Fruit fly (Drosophila melanogaster) whole organism, pupa: Measurements from ENCODE around the gene CG31960.

Experiments
- CG10348 ChIP-seq: fragments of 200-800 bp; sonication (Bioruptor generic); IDR thresholded peaks from 2 replicates; pipeline ENCODE4 v1.3.6; 2022; ENCODE audit warnings: missing biosample characterization, missing genetic modification characterization
- CG12605 ChIP-seq: fragments of 200-800 bp; sonication (Bioruptor generic); IDR thresholded peaks from 2 replicates; pipeline ENCODE4 v1.3.6; 2022; ENCODE audit warnings: missing biosample characterization, missing genetic modification characterization
- CG13204 ChIP-seq: fragments of 200-800 bp; sonication (Bioruptor generic); optimal IDR thresholded peaks from 2 replicates; lab custom pipeline; 2018; ENCODE audit warnings: missing biosample characterization, mild to moderate bottlenecking, missing genetic modification characterization, moderate library complexity
- CG14655 ChIP-seq: fragments of 200-800 bp; sonication (Bioruptor generic); optimal IDR thresholded peaks from 3 replicates; lab custom pipeline; 2017; ENCODE audit warnings: mild to moderate bottlenecking, missing biosample characterization, missing genetic modification reagents, missing genetic modification characterization
- CG15710 ChIP-seq: fragments of 200-800 bp; sonication (Bioruptor generic); optimal IDR thresholded peaks from 2 replicates; lab custom pipeline; 2018; ENCODE audit warnings: missing biosample characterization, mild to moderate bottlenecking, missing genetic modification characterization, moderate library complexity
- CG17806 ChIP-seq: fragments of 200-800 bp; sonication (Bioruptor generic); optimal IDR thresholded peaks from 2 replicates; lab custom pipeline; 2018; ENCODE audit warnings: missing biosample characterization, mild to moderate bottlenecking, missing genetic modification characterization, moderate library complexity
- CG32121 ChIP-seq: fragments of 200-800 bp; sonication (Bioruptor generic); IDR thresholded peaks from 2 replicates; pipeline ENCODE4 v1.3.6; 2022; ENCODE audit warnings: missing biosample characterization, missing genetic modification characterization
- CG34367 ChIP-seq: fragments of 200-800 bp; sonication (Bioruptor generic); optimal IDR thresholded peaks from 2 replicates; lab custom pipeline; 2018; ENCODE audit warnings: missing biosample characterization, mild to moderate bottlenecking, missing genetic modification characterization
- CG4496 ChIP-seq: fragments of 200-800 bp; sonication (Bioruptor generic); IDR thresholded peaks from 3 replicates; pipeline ENCODE4 v1.3.6; 2022; ENCODE audit warnings: missing biosample characterization, missing genetic modification characterization
- CG8159 ChIP-seq: fragments of 200-800 bp; sonication (Bioruptor generic); optimal IDR thresholded peaks from 3 replicates; lab custom pipeline; 2018; ENCODE audit warnings: missing biosample characterization, mild to moderate bottlenecking, missing genetic modification characterization, moderate library complexity
- CG8301 ChIP-seq: fragments of 200-800 bp; sonication (Bioruptor generic); optimal IDR thresholded peaks from 2 replicates; lab custom pipeline; 2018; ENCODE audit warnings: missing biosample characterization, mild to moderate bottlenecking, missing genetic modification characterization
- CG9948 ChIP-seq: fragments of 200-800 bp; sonication (Bioruptor generic); optimal IDR thresholded peaks from 2 replicates; lab custom pipeline; 2018; ENCODE audit warnings: missing biosample characterization, mild to moderate bottlenecking, missing genetic modification characterization, moderate library complexity
- D1 ChIP-seq: fragments of 200-800 bp; sonication (Bioruptor generic); optimal IDR thresholded peaks from 2 replicates; lab custom pipeline; 2018; ENCODE audit warnings: missing biosample characterization, mild to moderate bottlenecking, missing genetic modification characterization, moderate library complexity
- EcR ChIP-seq: fragments of 200-800 bp; sonication (Bioruptor generic); optimal IDR thresholded peaks from 3 replicates; lab custom pipeline; 2019; ENCODE audit warnings: missing biosample characterization, missing genetic modification characterization, mild to moderate bottlenecking, moderate library complexity, missing genetic modification reagents
- Ets98B ChIP-seq: fragments of 200-800 bp; sonication (Bioruptor generic); IDR thresholded peaks from 2 replicates; pipeline ENCODE4 v1.3.6; 2022; ENCODE audit warnings: missing biosample characterization, missing genetic modification characterization
- Pif1A ChIP-seq: fragments of 200-800 bp; sonication (Bioruptor generic); optimal IDR thresholded peaks from 3 replicates; lab custom pipeline; 2016; ENCODE audit warnings: missing biosample characterization, missing genetic modification characterization
- Pif1B ChIP-seq: fragments of 200-800 bp; sonication (Bioruptor generic); optimal IDR thresholded peaks from 3 replicates; lab custom pipeline; 2016; ENCODE audit warnings: missing biosample characterization, missing genetic modification characterization
- Snoo ChIP-seq: fragments of 200-800 bp; sonication (Bioruptor generic); optimal IDR thresholded peaks from 3 replicates; lab custom pipeline; 2017; ENCODE audit warnings: missing biosample characterization, mild to moderate bottlenecking, missing genetic modification characterization, inconsistent platforms
- fd96Ca ChIP-seq: fragments of 200-800 bp; sonication (Bioruptor generic); IDR thresholded peaks from 3 replicates; pipeline ENCODE4 v1.3.6; 2022; ENCODE audit warnings: missing biosample characterization, missing genetic modification characterization
- gl ChIP-seq: fragments of 200-800 bp; sonication (Bioruptor generic); optimal IDR thresholded peaks from 2 replicates; lab custom pipeline; 2018; ENCODE audit warnings: missing biosample characterization, mild to moderate bottlenecking, missing genetic modification characterization
- rn ChIP-seq: fragments of 200-800 bp; sonication (Bioruptor generic); IDR thresholded peaks from 2 replicates; pipeline ENCODE4 v1.3.6; 2022; ENCODE audit warnings: missing biosample characterization, missing genetic modification characterization

Gene CG31960

dm6 chr2L:3823835-3824234 lies 39.1 kb downstream of the CG31960 start:
- no peak for TF ChIP-seq Ets98B (GFP tag; lab: Robert Waterston, UW)
- no peak for TF ChIP-seq CG8159 (tag; lab: Kevin White, UChicago)
- no peak for TF ChIP-seq CG34367
- no peak for TF ChIP-seq CG9948
- TF ChIP-seq fd96Ca = no peak
- TF ChIP-seq Pif1A (GFP tag; lab: Kevin White, UChicago) = no peak
- TF ChIP-seq CG15710 (tag; lab: Kevin White, UChicago) = no peak
- TF ChIP-seq EcR (GFP tag; lab: Kevin White, UChicago) = no peak
- no peak for TF ChIP-seq D1 (tag; lab: Kevin White, UChicago)
- TF ChIP-seq CG8301 = no peak
- no peak for TF ChIP-seq gl (tag; lab: Kevin White, UChicago)
- no peak for TF ChIP-seq CG12605 (GFP tag; lab: Robert Waterston, UW)
- no peak for TF ChIP-seq CG10348 (GFP tag; lab: Robert Waterston, UW)
- no peak for TF ChIP-seq CG32121
- no peak for TF ChIP-seq rn
- TF ChIP-seq CG4496 (GFP tag; lab: Robert Waterston, UW) = no peak
- no peak for TF ChIP-seq CG17806 (tag; lab: Kevin White, UChicago)
- no peak for TF ChIP-seq CG14655
- no peak for TF ChIP-seq Pif1B (GFP tag; lab: Kevin White, UChicago)

dm6 chr2L:3825413-3825812 lies 40.7 kb downstream of the CG31960 start, which contains the start of gene slp1:
Gene slp1, plus strand, starts transcription at chr2L:3825675.
- TF ChIP-seq CG32121 = no peak
- TF ChIP-seq CG10348 (GFP tag; lab: Robert Waterston, UW) = no peak
- TF ChIP-seq rn = no peak
- no peak for TF ChIP-seq gl (tag; lab: Kevin White, UChicago)
- TF ChIP-seq EcR (GFP tag; lab: Kevin White, UChicago) = no peak
- no peak for TF ChIP-seq CG17806 (tag; lab: Kevin White, UChicago)
- TF ChIP-seq CG8159 (tag; lab: Kevin White, UChicago) = no peak
- TF ChIP-seq CG13204 (GFP tag; lab: Kevin White, UChicago) = no peak
- TF ChIP-seq CG4496 (GFP tag; lab: Robert Waterston, UW) = no peak
- no peak for TF ChIP-seq D1 (tag; lab: Kevin White, UChicago)
- no peak for TF ChIP-seq CG14655
- TF ChIP-seq Pif1B (GFP tag; lab: Kevin White, UChicago) = no peak
- TF ChIP-seq Ets98B (GFP tag; lab: Robert Waterston, UW) = no peak
- no peak for TF ChIP-seq Snoo
- TF ChIP-seq CG34367 = no peak
- TF ChIP-seq CG8301 = no peak
- TF ChIP-seq Pif1A (GFP tag; lab: Kevin White, UChicago) = no peak
- no peak for TF ChIP-seq fd96Ca

dm6 chr2L:3827406-3828133 lies 42.8 kb downstream of the CG31960 start:
- TF ChIP-seq CG32121 (no peak), CG12605 (GFP tag; lab: Robert Waterston, UW) (no peak), CG14655 (no peak), D1 (tag; lab: Kevin White, UChicago) (no peak), Snoo (no peak), CG34367 (no peak), Ets98B (GFP tag; lab: Robert Waterston, UW) (no peak), CG8159 (tag; lab: Kevin White, UChicago) (no peak), EcR (GFP tag; lab: Kevin White, UChicago) (no peak), CG10348 (GFP tag; lab: Robert Waterston, UW) (no peak), gl (tag; lab: Kevin White, UChicago) (no peak), CG15710 (tag; lab: Kevin White, UChicago) (no peak), rn (no peak), CG8301 (no peak), Pif1A (GFP tag; lab: Kevin White, UChicago) (no peak)

dm6 chr2L:3829220-3829619 lies 44.5 kb downstream of the CG31960 start:
- TF ChIP-seq CG34367 (no peak), CG14655 (no peak), CG8301 (no peak), CG9948 (no peak), CG4496 (GFP tag; lab: Robert Waterston, UW) (no peak), CG32121 (no peak), Pif1B (GFP tag; lab: Kevin White, UChicago) (no peak), CG12605 (GFP tag; lab: Robert Waterston, UW) (no peak), CG17806 (tag; lab: Kevin White, UChicago) (no peak), CG10348 (GFP tag; lab: Robert Waterston, UW) (no peak), rn (no peak)
- TF ChIP-seq, all 21 proteins: peak for 0

- TF ChIP-seq CG10348 (GFP tag; lab: Robert Waterston, UW) (no peak), EcR (GFP tag; lab: Kevin White, UChicago) (no peak), Pif1A (GFP tag; lab: Kevin White, UChicago) (no peak), CG13204 (GFP tag; lab: Kevin White, UChicago) (no peak), CG15710 (tag; lab: Kevin White, UChicago) (no peak), CG32121 (no peak), CG17806 (tag; lab: Kevin White, UChicago) (no peak), fd96Ca (no peak), Pif1B (GFP tag; lab: Kevin White, UChicago) (no peak), CG34367 (no peak), CG9948 (no peak)
- TF ChIP-seq, all 21 proteins: peak for 0
These were observed 46.9 kb downstream of the CG31960 start for dm6 chr2L:3831694-3832093.

- TF ChIP-seq Pif1A (GFP tag; lab: Kevin White, UChicago) = peak; percentile 55
- peak; percentile 47 for TF ChIP-seq Ets98B (GFP tag; lab: Robert Waterston, UW)
- peak; percentile 50 for TF ChIP-seq Pif1B (GFP tag; lab: Kevin White, UChicago)
- TF ChIP-seq CG34367 = peak; percentile 68
- TF ChIP-seq CG12605 (GFP tag; lab: Robert Waterston, UW) = 0 out of 2 replicates have a peak, but pooled peaks have one; percentile 10
- no peak for TF ChIP-seq CG32121
- TF ChIP-seq CG13204 (GFP tag; lab: Kevin White, UChicago) = peak; percentile 8
- peak; percentile 61 for TF ChIP-seq CG17806 (tag; lab: Kevin White, UChicago)
- peak; percentile 60 for TF ChIP-seq CG14655
- TF ChIP-seq CG9948 = peak; percentile 46
- TF ChIP-seq fd96Ca = peak; percentile 70
- no peak for TF ChIP-seq EcR (GFP tag; lab: Kevin White, UChicago)
- peak; percentile 45 for TF ChIP-seq Snoo
- TF ChIP-seq CG8159 (tag; lab: Kevin White, UChicago) = peak; percentile 66
- no peak for TF ChIP-seq CG4496 (GFP tag; lab: Robert Waterston, UW)
- TF ChIP-seq CG15710 (tag; lab: Kevin White, UChicago) = peak; percentile 63
- TF ChIP-seq D1 (tag; lab: Kevin White, UChicago) = no peak
- peak; percentile 47 for TF ChIP-seq CG8301
- TF ChIP-seq rn = 0 out of 2 replicates have a peak, but pooled peaks have one; percentile 29
- TF ChIP-seq CG10348 (GFP tag; lab: Robert Waterston, UW) = no peak
- peak; percentile 1 for TF ChIP-seq gl (tag; lab: Kevin White, UChicago)
These were observed 47.5 kb downstream of the CG31960 start for dm6 chr2L:3832249-3832675.
